Comparison of ENCODE assay signal across 2 worm cellular contexts in genomic region chrIII:7703474-7703873, ce11.
TF ChIP-seq lines count a peak whose summit lies in the region.

No protein-coding gene starts in this region.

TF ChIP-seq in whole organism, L4 larva, 104 proteins besides CTCF, POLR2A, EP300 and RAD21:
- TF ChIP-seq ztf-11 (tag; optimal IDR thresholded peaks at IDR 0.05; lab: Kevin White, UChicago) (no peak), aha-1 (tag; lab: Kevin White, UChicago) (peak; percentile 47)

TF ChIP-seq in whole organism, mixed stage, embryonic, 35 proteins besides CTCF, POLR2A, EP300 and RAD21:
- no peak for TF ChIP-seq M03D4.4 (tag; optimal IDR thresholded peaks at IDR 0.05; lab: Kevin White, UChicago)
- TF ChIP-seq ztf-11 (tag; optimal IDR thresholded peaks at IDR 0.05; lab: Kevin White, UChicago): no peak
- TF ChIP-seq zip-8 (tag; optimal IDR thresholded peaks at IDR 0.05; lab: Kevin White, UChicago): peak; percentile 81
- no peak for TF ChIP-seq nhr-2 (tag; optimal IDR thresholded peaks at IDR 0.05; lab: Kevin White, UChicago)
- TF ChIP-seq mls-2 (tag; optimal IDR thresholded peaks at IDR 0.05; lab: Kevin White, UChicago): no peak
- TF ChIP-seq pha-4 (tag; optimal IDR thresholded peaks at IDR 0.05; lab: Kevin White, UChicago): no peak
- TF ChIP-seq elt-3 (tag; optimal IDR thresholded peaks at IDR 0.05; lab: Kevin White, UChicago): no peak
- TF ChIP-seq mep-1 (tag; optimal IDR thresholded peaks at IDR 0.05; lab: Kevin White, UChicago): no peak
